Fruit fly (Drosophila melanogaster) whole organism, adult: Measurements from ENCODE around the gene CG32163.

Experiments used
- CG11617 ChIP-seq: fragments of 200-800 bp; sonication (Bioruptor generic); optimal IDR thresholded peaks from 2 replicates; lab custom pipeline; 2017; ENCODE audit warnings: mild to moderate bottlenecking, missing biosample characterization, missing genetic modification reagents, missing genetic modification characterization
- CG12768 ChIP-seq: fragments of 200-800 bp; sonication (Bioruptor generic); optimal IDR thresholded peaks from 2 replicates; lab custom pipeline; 2017; ENCODE audit warnings: missing biosample characterization, missing genetic modification characterization, mild to moderate bottlenecking, moderate library complexity, missing genetic modification reagents
- CG14711 ChIP-seq: fragments of 200-800 bp; sonication (Bioruptor generic); optimal IDR thresholded peaks from 2 replicates; lab custom pipeline; 2018; ENCODE audit warnings: missing biosample characterization, mild to moderate bottlenecking, missing genetic modification characterization, moderate library complexity
- CG1620 ChIP-seq: fragments of 200-800 bp; sonication (Bioruptor generic); optimal IDR thresholded peaks from 2 replicates; lab custom pipeline; 2016; ENCODE audit warnings: missing biosample characterization, missing genetic modification characterization
- CG33017 ChIP-seq: fragments of 200-800 bp; sonication (Bioruptor generic); optimal IDR thresholded peaks from 2 replicates; lab custom pipeline; 2018; ENCODE audit warnings: missing biosample characterization, mild to moderate bottlenecking, missing genetic modification characterization, moderate library complexity
- CG5204 ChIP-seq: fragments of 200-800 bp; sonication (Bioruptor generic); optimal IDR thresholded peaks from 2 replicates; lab custom pipeline; 2016; ENCODE audit warnings: missing biosample characterization, missing genetic modification characterization
- CG7045 ChIP-seq: fragments of 200-800 bp; sonication (Bioruptor generic); optimal IDR thresholded peaks from 2 replicates; lab custom pipeline; 2017; ENCODE audit warnings: missing biosample characterization, mild to moderate bottlenecking, missing genetic modification characterization
- CG7101 ChIP-seq: fragments of 200-800 bp; sonication (Bioruptor generic); optimal IDR thresholded peaks from 2 replicates; lab custom pipeline; 2018; ENCODE audit warnings: missing biosample characterization, mild to moderate bottlenecking, missing genetic modification characterization, moderate library complexity
- Clk ChIP-seq: fragments of 200-800 bp; sonication (Bioruptor generic); optimal IDR thresholded peaks from 2 replicates; lab custom pipeline; 2017; ENCODE audit warnings: missing biosample characterization, missing genetic modification characterization
- Crg-1 ChIP-seq: fragments of 200-800 bp; sonication (Bioruptor generic); optimal IDR thresholded peaks from 2 replicates; lab custom pipeline; 2016; ENCODE audit warnings: missing biosample characterization, missing genetic modification characterization
- Hr96 ChIP-seq: fragments of 200-800 bp; sonication (Bioruptor generic); optimal IDR thresholded peaks from 2 replicates; lab custom pipeline; 2016; ENCODE audit warnings: missing biosample characterization, missing genetic modification characterization
- Mnt ChIP-seq: fragments of 200-800 bp; sonication (Bioruptor generic); optimal IDR thresholded peaks from 2 replicates; lab custom pipeline; 2016; ENCODE audit warnings: missing biosample characterization, mild to moderate bottlenecking, missing genetic modification characterization
- bab1 ChIP-seq: fragments of 200-800 bp; sonication (Bioruptor generic); optimal IDR thresholded peaks from 3 replicates; lab custom pipeline; 2019; ENCODE audit warnings: missing biosample characterization, mild to moderate bottlenecking, missing genetic modification characterization, moderate library complexity
- cic ChIP-seq: fragments of 200-800 bp; sonication (Bioruptor generic); optimal IDR thresholded peaks from 2 replicates; lab custom pipeline; 2017; ENCODE audit warnings: missing biosample characterization, mild to moderate bottlenecking, missing genetic modification characterization, moderate library complexity
- cnc ChIP-seq, 2 experiments: fragments of >200 bp; optimal IDR thresholded peaks; 2 replicates each; lab custom pipeline; 2017
- kay ChIP-seq: fragments of 200-800 bp; sonication (Bioruptor generic); peaks from one replicate; lab custom pipeline; 2016; ENCODE audit warnings: missing biosample characterization, missing genetic modification characterization, borderline replicate concordance
- ovo ChIP-seq: fragments of 200-800 bp; sonication (Bioruptor generic); optimal IDR thresholded peaks from 2 replicates; lab custom pipeline; 2016; ENCODE audit warnings: missing biosample characterization, missing genetic modification characterization
- pad ChIP-seq: fragments of 200-800 bp; sonication (Bioruptor generic); optimal IDR thresholded peaks from 3 replicates; lab custom pipeline; 2017; ENCODE audit warnings: missing biosample characterization, missing genetic modification characterization, mild to moderate bottlenecking, moderate library complexity, missing genetic modification reagents
- tj ChIP-seq: fragments of 200-800 bp; sonication (Bioruptor generic); optimal IDR thresholded peaks from 3 replicates; lab custom pipeline; 2017; ENCODE audit warnings: missing biosample characterization, mild to moderate bottlenecking, missing genetic modification characterization, moderate library complexity
- toe ChIP-seq: fragments of 200-800 bp; sonication (Bioruptor generic); optimal IDR thresholded peaks from 2 replicates; lab custom pipeline; 2016; ENCODE audit warnings: missing biosample characterization, missing genetic modification characterization

The CG32163 gene

DNA sequence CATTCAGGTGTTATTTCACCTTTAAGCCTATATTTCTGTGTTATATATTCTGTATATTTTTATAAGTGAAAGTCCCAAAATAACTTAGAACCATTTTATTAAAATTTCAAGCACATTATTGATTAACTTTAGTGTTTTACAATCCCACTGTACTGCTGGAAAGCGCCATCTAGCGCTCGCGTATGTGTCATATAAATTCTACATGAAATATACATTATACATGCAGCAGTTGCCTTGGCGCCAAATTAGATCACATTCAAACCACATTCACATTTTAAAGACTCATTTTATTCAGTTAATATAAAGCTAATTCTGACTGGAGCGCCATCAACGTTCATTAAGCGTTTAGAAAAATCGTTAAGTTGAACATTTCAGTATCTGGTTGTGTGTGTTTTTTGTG is 23.6 kb upstream of the CG32163 start:
- TF ChIP-seq CG1620 (GFP tag; lab: Kevin White, UChicago) (no peak), pad (GFP tag; lab: Kevin White, UChicago) (no peak), CG5204 (GFP tag; lab: Kevin White, UChicago) (no peak), CG12768 (GFP tag; lab: Kevin White, UChicago) (no peak), cic (GFP tag; lab: Kevin White, UChicago) (no peak), kay (GFP tag; lab: Kevin White, UChicago) (no peak), cnc (optimal IDR thresholded peaks at IDR 0.05; lab: Kevin White, UChicago) (no peak)

DNA sequence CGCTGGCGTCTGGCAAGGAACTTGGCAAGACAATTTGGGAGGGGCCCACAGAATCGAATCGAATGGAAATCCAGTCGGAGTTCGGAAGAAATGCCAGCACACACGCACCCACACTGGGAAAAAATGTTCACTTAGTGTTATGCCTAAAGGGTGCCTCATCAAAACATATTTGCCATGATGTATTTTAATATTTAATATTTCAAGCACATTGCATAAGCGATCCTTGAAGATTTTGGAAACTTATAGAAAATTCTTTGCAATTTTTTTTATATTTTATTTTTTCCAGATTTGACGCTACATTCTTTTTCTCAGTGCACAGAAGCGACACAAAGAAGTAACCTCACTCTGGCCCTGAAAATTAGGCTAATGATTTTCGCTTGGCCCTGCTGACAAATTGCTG is 20.9 kb upstream of the CG32163 start:
- TF ChIP-seq toe (GFP tag; lab: Kevin White, UChicago) (no peak), ovo (GFP tag; lab: Kevin White, UChicago) (no peak), CG1620 (GFP tag; lab: Kevin White, UChicago) (no peak), cnc (optimal IDR thresholded peaks at IDR 0.05; lab: Kevin White, UChicago) (no peak), Clk (GFP tag; lab: Kevin White, UChicago) (no peak), CG12768 (GFP tag; lab: Kevin White, UChicago) (no peak), CG11617 (GFP tag; lab: Kevin White, UChicago) (no peak), bab1 (GFP tag; lab: Kevin White, UChicago) (no peak), CG7101 (no peak), CG5204 (GFP tag; lab: Kevin White, UChicago) (no peak), Mnt (GFP tag; lab: Kevin White, UChicago) (no peak), tj (no peak), kay (GFP tag; lab: Kevin White, UChicago) (no peak), CG7045 (GFP tag; lab: Kevin White, UChicago) (no peak), cic (GFP tag; lab: Kevin White, UChicago) (no peak), pad (GFP tag; lab: Kevin White, UChicago) (no peak)

DNA sequence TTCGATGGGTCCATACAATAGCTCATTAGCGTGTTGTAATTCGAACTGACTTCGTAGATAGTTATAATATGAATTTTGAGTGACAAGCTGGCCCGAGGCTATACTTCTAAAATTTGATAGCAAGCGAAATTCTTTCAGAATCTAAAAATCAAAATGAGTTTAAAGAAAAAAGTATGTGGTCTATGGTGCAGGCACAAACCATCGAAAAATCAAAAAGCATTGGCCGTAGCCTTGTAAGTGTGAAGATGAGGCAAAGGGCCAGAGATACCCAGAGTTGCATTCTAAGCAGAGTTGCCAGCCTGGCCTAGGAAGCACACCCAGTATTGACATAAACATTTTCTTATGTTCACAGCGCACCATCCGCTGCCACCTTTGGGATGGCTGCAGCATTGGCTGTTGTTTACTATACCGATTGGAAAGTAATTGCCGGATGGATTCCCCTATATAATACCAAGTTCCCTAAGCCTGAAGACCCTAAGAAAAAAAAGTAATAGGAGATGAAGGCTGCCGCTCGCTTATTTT is 20.2 kb upstream of the CG32163 start, which contains the start of gene UQCR-6.4L:
Gene UQCR-6.4L (plus strand): TSS at position 51 of the 522 bp plus-strand sequence.
- TF ChIP-seq bab1 (GFP tag; lab: Kevin White, UChicago) (no peak), cnc (optimal IDR thresholded peaks at IDR 0.05; lab: Kevin White, UChicago) (no peak), pad (GFP tag; lab: Kevin White, UChicago) (no peak), tj (no peak), Mnt (GFP tag; lab: Kevin White, UChicago) (no peak), ovo (GFP tag; lab: Kevin White, UChicago) (no peak), CG7045 (GFP tag; lab: Kevin White, UChicago) (no peak), CG11617 (GFP tag; lab: Kevin White, UChicago) (no peak), CG33017 (tag; lab: Kevin White, UChicago) (no peak), CG14711 (tag; lab: Kevin White, UChicago) (no peak), CG7101 (no peak), toe (GFP tag; lab: Kevin White, UChicago) (no peak), Clk (GFP tag; lab: Kevin White, UChicago) (no peak), Crg-1 (GFP tag; lab: Kevin White, UChicago) (no peak), CG12768 (GFP tag; lab: Kevin White, UChicago) (no peak), CG1620 (GFP tag; lab: Kevin White, UChicago) (no peak)

dm6 chr3L:16567495-16567894 is 19.5 kb upstream of the CG32163 start:
- TF ChIP-seq Crg-1 (GFP tag; lab: Kevin White, UChicago) (no peak), CG12768 (GFP tag; lab: Kevin White, UChicago) (no peak), kay (GFP tag; lab: Kevin White, UChicago) (no peak)

DNA sequence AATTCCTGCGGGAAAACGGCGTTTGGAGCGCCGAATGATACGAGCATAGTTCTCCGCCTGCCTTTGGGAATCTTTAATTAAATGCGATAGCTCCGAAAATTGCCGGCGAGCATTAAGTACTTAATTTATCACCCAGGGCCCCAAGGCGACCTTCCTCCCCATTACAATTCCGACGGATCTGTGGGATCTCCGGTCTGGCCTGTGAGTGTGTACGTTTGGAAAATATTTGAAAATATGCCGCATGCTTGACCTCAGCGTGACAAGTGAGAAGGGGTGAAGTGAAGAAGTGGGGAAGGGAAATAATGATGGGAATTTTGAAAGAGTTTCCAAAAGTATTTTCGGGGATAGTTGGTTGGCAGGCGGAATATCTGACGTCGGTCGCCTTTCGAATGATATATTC is 17.5 kb upstream of the CG32163 start:
- TF ChIP-seq CG11617 (GFP tag; lab: Kevin White, UChicago) (no peak), CG12768 (GFP tag; lab: Kevin White, UChicago) (no peak), Clk (GFP tag; lab: Kevin White, UChicago) (no peak), cic (GFP tag; lab: Kevin White, UChicago) (no peak), CG7101 (no peak), kay (GFP tag; lab: Kevin White, UChicago) (no peak), CG5204 (GFP tag; lab: Kevin White, UChicago) (no peak), toe (GFP tag; lab: Kevin White, UChicago) (no peak), CG14711 (tag; lab: Kevin White, UChicago) (no peak), CG1620 (GFP tag; lab: Kevin White, UChicago) (no peak), pad (GFP tag; lab: Kevin White, UChicago) (no peak), cnc (optimal IDR thresholded peaks at IDR 0.05; lab: Kevin White, UChicago) (no peak), CG33017 (tag; lab: Kevin White, UChicago) (no peak), Mnt (GFP tag; lab: Kevin White, UChicago) (no peak), Hr96 (GFP tag; lab: Kevin White, UChicago) (no peak), CG7045 (GFP tag; lab: Kevin White, UChicago) (no peak)

DNA sequence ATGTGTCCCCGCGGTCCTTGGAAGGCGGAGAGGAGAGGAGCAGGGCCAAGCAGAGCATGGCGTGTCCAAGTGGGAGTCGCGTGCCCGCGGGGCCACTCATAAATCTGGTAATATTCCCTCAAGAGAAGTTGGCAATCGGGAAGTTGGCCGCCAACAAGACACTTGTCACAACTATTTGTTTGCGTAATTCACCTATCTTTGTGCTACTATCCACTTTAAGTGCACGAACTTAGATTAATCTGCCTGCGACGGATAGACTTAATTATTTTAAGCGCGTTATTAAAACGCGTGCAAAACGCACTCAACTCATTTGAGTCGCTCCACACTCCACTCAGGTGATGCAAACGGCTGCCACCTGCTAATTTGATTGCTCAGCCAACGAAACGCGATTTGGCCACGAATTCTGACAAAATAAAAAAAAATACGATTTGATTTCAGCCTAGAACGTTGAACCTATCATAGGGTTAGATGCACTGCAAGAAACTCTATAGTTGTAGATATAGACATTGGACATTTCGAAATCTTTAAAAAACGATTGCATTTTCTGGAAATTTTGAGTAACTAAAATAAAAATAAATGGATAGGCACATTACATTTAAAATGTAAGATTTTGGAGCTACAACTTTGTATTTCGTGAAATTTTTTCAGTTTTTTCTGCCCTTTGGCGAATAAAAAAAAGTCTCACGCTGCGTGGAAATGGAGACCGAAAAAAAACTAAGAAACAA is 15.8 kb upstream of the CG32163 start:
- TF ChIP-seq toe (GFP tag; lab: Kevin White, UChicago), result no peak
- no peak for TF ChIP-seq pad (GFP tag; lab: Kevin White, UChicago)
- no peak for TF ChIP-seq Crg-1 (GFP tag; lab: Kevin White, UChicago)
- peak; percentile 19 for TF ChIP-seq kay (GFP tag; lab: Kevin White, UChicago)
